Worm (Caenorhabditis elegans) whole organism, mixed stage, embryonic: ENCODE measurements around the gene cgh-1.
A peak's percentile ranks its signal among the peaks of the same experiment; 100 is the strongest.

ENCODE experiments used
- blmp-1 ChIP-seq: fragments of 150-350 bp; optimal IDR thresholded peaks from 2 replicates; lab custom pipeline; 2014; ENCODE audit warnings: missing biosample characterization, missing genetic modification characterization
- drap-1 ChIP-seq: fragments of 200-800 bp; sonication (Bioruptor generic); optimal IDR thresholded peaks from 3 replicates; lab custom pipeline; 2018; ENCODE audit warnings: mild to moderate bottlenecking, missing genetic modification characterization, missing compliant biosample characterization
- elt-1 ChIP-seq: sonication (generic microtip); optimal IDR thresholded peaks from 2 replicates; lab custom pipeline; 2017; ENCODE audit warnings: missing genetic modification characterization, mild to moderate bottlenecking, missing compliant biosample characterization, antibody characterized with exemption, moderate library complexity, borderline replicate concordance; ENCODE audit not compliant: insufficient read depth
- elt-3 ChIP-seq: fragments of 150-350 bp; optimal IDR thresholded peaks from 2 replicates; lab custom pipeline; 2014; ENCODE audit warnings: missing biosample characterization, missing genetic modification characterization
- mep-1 ChIP-seq: fragments of 150-350 bp; optimal IDR thresholded peaks from 2 replicates; lab custom pipeline; 2017; ENCODE audit warnings: missing biosample characterization, missing genetic modification reagents, missing genetic modification characterization, inconsistent platforms
- nhr-12 ChIP-seq: fragments of 150-350 bp; optimal IDR thresholded peaks from 2 replicates; lab custom pipeline; 2014; ENCODE audit warnings: missing biosample characterization, missing genetic modification characterization
- nhr-237 ChIP-seq: fragments of 150-350 bp; optimal IDR thresholded peaks from 2 replicates; lab custom pipeline; 2014; ENCODE audit warnings: missing biosample characterization, missing genetic modification characterization
- nhr-76 ChIP-seq: sonication (generic microtip); optimal IDR thresholded peaks from 2 replicates; lab custom pipeline; 2017; ENCODE audit warnings: missing biosample characterization, missing genetic modification characterization
- unc-39 ChIP-seq: fragments of 150-350 bp; optimal IDR thresholded peaks from 2 replicates; lab custom pipeline; 2014; ENCODE audit warnings: missing biosample characterization, missing genetic modification characterization
- unc-62 ChIP-seq: fragments of 150-350 bp; optimal IDR thresholded peaks from 2 replicates; lab custom pipeline; 2014; ENCODE audit warnings: missing biosample characterization, missing genetic modification reagents, missing genetic modification characterization
- ztf-11 ChIP-seq: fragments of 150-350 bp; optimal IDR thresholded peaks from 2 replicates; lab custom pipeline; 2014; ENCODE audit warnings: missing biosample characterization, missing genetic modification characterization

ce11 chrIII:7526974-7527466 lies 29.4 kb upstream of the cgh-1 start:
- TF ChIP-seq nhr-237 (no peak), mep-1 (tag; lab: Kevin White, UChicago) (no peak), nhr-12 (tag; lab: Kevin White, UChicago) (no peak), ztf-11 (tag; lab: Kevin White, UChicago) (no peak), unc-39 (tag; lab: Kevin White, UChicago) (no peak), drap-1 (GFP tag; lab: Kevin White, UChicago) (no peak), unc-62 (GFP tag; lab: Kevin White, UChicago) (peak; percentile 81), nhr-76 (no peak), elt-1 (tag; lab: Kevin White, UChicago) (no peak), blmp-1 (tag; lab: Kevin White, UChicago) (no peak), elt-3 (tag; lab: Kevin White, UChicago) (no peak)
